Fruit fly (Drosophila melanogaster) whole organism, wandering third instar larva: Measurements from ENCODE around the gene Arf1.

Source experiments
- Abd-B ChIP-seq: fragments of >200 bp; optimal IDR thresholded peaks from 2 replicates; lab custom pipeline; 2017; ENCODE audit warnings: missing biosample characterization, missing genetic modification characterization
- CG32264 ChIP-seq: fragments of 200-800 bp; sonication (Bioruptor generic); optimal IDR thresholded peaks from 2 replicates; lab custom pipeline; 2016; ENCODE audit warnings: missing biosample characterization, missing genetic modification characterization
- CG9705 ChIP-seq: fragments of 200-800 bp; sonication (Bioruptor generic); optimal IDR thresholded peaks from 2 replicates; lab custom pipeline; 2018; ENCODE audit warnings: missing biosample characterization, mild to moderate bottlenecking, missing genetic modification characterization
- CrebA ChIP-seq: fragments of 200-800 bp; sonication (Bioruptor generic); optimal IDR thresholded peaks from 2 replicates; lab custom pipeline; 2016; ENCODE audit warnings: missing biosample characterization, mild to moderate bottlenecking, missing genetic modification characterization, borderline replicate concordance
- Dfd ChIP-seq: fragments of >200 bp; optimal IDR thresholded peaks from 2 replicates; lab custom pipeline; 2017; ENCODE audit warnings: missing biosample characterization, missing genetic modification characterization
- Dif ChIP-seq: fragments of 200-275, 200-300 bp; sonication (Bioruptor generic); optimal IDR thresholded peaks from 2 replicates; lab custom pipeline; 2018; ENCODE audit warnings: missing biosample characterization, missing genetic modification characterization; ENCODE audit not compliant: partially characterized antibody
- GATAd ChIP-seq: sonication (Bioruptor generic); optimal IDR thresholded peaks from 2 replicates; lab custom pipeline; 2016; ENCODE audit warnings: missing biosample characterization, missing genetic modification characterization
- HLH106 ChIP-seq: fragments of 200-800 bp; optimal IDR thresholded peaks from 3 replicates; lab custom pipeline; 2019; ENCODE audit warnings: missing biosample characterization, mild to moderate bottlenecking, missing genetic modification characterization, moderate library complexity
- Hnf4 ChIP-seq: fragments of 200-800 bp; sonication (Bioruptor generic); optimal IDR thresholded peaks from 2 replicates; lab custom pipeline; 2016; ENCODE audit warnings: missing biosample characterization, mild to moderate bottlenecking, missing genetic modification characterization
- Hr78 ChIP-seq: fragments of >200 bp; optimal IDR thresholded peaks from 2 replicates; lab custom pipeline; 2017; ENCODE audit warnings: missing biosample characterization, missing genetic modification characterization
- Hr83 ChIP-seq: fragments of 200-300 bp; sonication (Bioruptor generic); optimal IDR thresholded peaks from 2 replicates; lab custom pipeline; 2016; ENCODE audit warnings: missing biosample characterization, mild to moderate bottlenecking, missing genetic modification characterization, moderate library complexity; ENCODE audit not compliant: poor library complexity, severe bottlenecking
- Jra ChIP-seq: sonication (Bioruptor generic); optimal IDR thresholded peaks from 2 replicates; lab custom pipeline; 2016; ENCODE audit warnings: missing biosample characterization, missing genetic modification characterization
- Mio ChIP-seq: sonication (Bioruptor generic); optimal IDR thresholded peaks from 2 replicates; lab custom pipeline; 2016; ENCODE audit warnings: missing biosample characterization, missing genetic modification characterization
- Myc ChIP-seq: fragments of >200 bp; optimal IDR thresholded peaks from 2 replicates; lab custom pipeline; 2017
- N ChIP-seq: fragments of >200 bp; optimal IDR thresholded peaks from 2 replicates; lab custom pipeline; 2018; ENCODE audit warnings: missing biosample characterization, missing external identifiers, missing genetic modification characterization
- OdsH ChIP-seq: fragments of 200-800 bp; sonication (Bioruptor generic); optimal IDR thresholded peaks from 2 replicates; lab custom pipeline; 2016; ENCODE audit warnings: missing biosample characterization, mild to moderate bottlenecking, missing genetic modification characterization
- Rel ChIP-seq, 2 experiments: fragments of 200-800 bp; sonication (Bioruptor generic) in 1 of 2; optimal IDR thresholded peaks; 2 replicates in 1 of 2; 3 replicates in 1 of 2; lab custom pipeline; 2016 to 2019; ENCODE audit warnings: mild to moderate bottlenecking in 2 of 2, missing biosample characterization in 2 of 2, missing genetic modification characterization in 2 of 2, moderate library complexity in 1 of 2
- Sp1 ChIP-seq: fragments of 200-800 bp; sonication (Bioruptor generic); optimal IDR thresholded peaks from 3 replicates; lab custom pipeline; 2019; ENCODE audit warnings: missing biosample characterization, mild to moderate bottlenecking, missing genetic modification characterization, moderate library complexity
- Vsx2 ChIP-seq: fragments of 200-300, 225-300 bp; sonication (Bioruptor generic); optimal IDR thresholded peaks from 2 replicates; lab custom pipeline; 2018; ENCODE audit warnings: missing biosample characterization, missing genetic modification characterization; ENCODE audit not compliant: partially characterized antibody
- br ChIP-seq: fragments of 200-800 bp; sonication (Bioruptor generic); optimal IDR thresholded peaks from 2 replicates; lab custom pipeline; 2016; ENCODE audit warnings: missing biosample characterization, missing genetic modification characterization
- brk ChIP-seq: fragments of 200-800 bp; sonication (Bioruptor generic); optimal IDR thresholded peaks from 2 replicates; lab custom pipeline; 2016; ENCODE audit warnings: missing biosample characterization, mild to moderate bottlenecking, missing genetic modification characterization
- dl ChIP-seq, 2 experiments: fragments of 175-275, 200-275 bp in 1 of 2; fragments of 200-275 bp in 1 of 2; sonication (Bioruptor generic); optimal IDR thresholded peaks; lab custom pipeline; 2018; ENCODE audit warnings: mild to moderate bottlenecking in 2 of 2, missing biosample characterization in 2 of 2, missing genetic modification characterization in 2 of 2, moderate library complexity in 2 of 2; ENCODE audit not compliant: partially characterized antibody in 2 of 2, insufficient read depth in 1 of 2
- dmrt93B ChIP-seq: fragments of 200-800 bp; sonication (Bioruptor generic); optimal IDR thresholded peaks from 2 replicates; lab custom pipeline; 2018; ENCODE audit warnings: missing biosample characterization, mild to moderate bottlenecking, missing genetic modification characterization
- dsf ChIP-seq: sonication (Bioruptor generic); optimal IDR thresholded peaks from 2 replicates; lab custom pipeline; 2016; ENCODE audit warnings: missing biosample characterization, missing genetic modification characterization, borderline replicate concordance
- ey ChIP-seq: fragments of 200-800 bp; sonication (Bioruptor generic); optimal IDR thresholded peaks from 2 replicates; lab custom pipeline; 2016; ENCODE audit warnings: missing biosample characterization, missing genetic modification characterization
- foxo ChIP-seq, 2 experiments: fragments of 200-800 bp; sonication (Bioruptor generic); optimal IDR thresholded peaks; 2 replicates in 1 of 2; 3 replicates in 1 of 2; lab custom pipeline; 2016 to 2017; ENCODE audit warnings: missing biosample characterization in 2 of 2, missing genetic modification characterization in 2 of 2
- fru ChIP-seq: fragments of 200-800 bp; sonication (Bioruptor generic); optimal IDR thresholded peaks from 3 replicates; lab custom pipeline; 2016; ENCODE audit warnings: missing biosample characterization, mild to moderate bottlenecking, missing genetic modification characterization
- h ChIP-seq: fragments of 200-800 bp; sonication (Bioruptor generic); optimal IDR thresholded peaks from 3 replicates; lab custom pipeline; 2016; ENCODE audit warnings: missing biosample characterization, mild to moderate bottlenecking, missing genetic modification characterization
- jim ChIP-seq: fragments of 175-275, 200-325 bp; sonication (Bioruptor generic); optimal IDR thresholded peaks from 2 replicates; lab custom pipeline; 2016; ENCODE audit warnings: missing biosample characterization, mild to moderate bottlenecking, missing genetic modification characterization
- lola ChIP-seq: fragments of >200 bp; optimal IDR thresholded peaks from 2 replicates; lab custom pipeline; 2017; ENCODE audit warnings: missing biosample characterization, missing genetic modification characterization
- pan ChIP-seq: fragments of >200 bp; optimal IDR thresholded peaks from 2 replicates; lab custom pipeline; 2017
- psq ChIP-seq: fragments of 200-800 bp; sonication (Bioruptor generic); optimal IDR thresholded peaks from 3 replicates; lab custom pipeline; 2017; ENCODE audit warnings: missing biosample characterization, mild to moderate bottlenecking, missing genetic modification characterization, moderate library complexity
- rgr ChIP-seq: fragments of 200-800 bp; sonication (Bioruptor generic); optimal IDR thresholded peaks from 3 replicates; lab custom pipeline; 2016; ENCODE audit warnings: missing biosample characterization, mild to moderate bottlenecking, missing genetic modification characterization
- sage ChIP-seq: fragments of 200-800 bp; sonication (Bioruptor generic); optimal IDR thresholded peaks from 2 replicates; lab custom pipeline; 2016; ENCODE audit warnings: missing biosample characterization, mild to moderate bottlenecking, missing genetic modification characterization
- sv ChIP-seq: fragments of 200-800 bp; sonication (Bioruptor generic); optimal IDR thresholded peaks from 3 replicates; lab custom pipeline; 2016; ENCODE audit warnings: missing biosample characterization, missing genetic modification characterization
- tai ChIP-seq: sonication (Bioruptor generic); optimal IDR thresholded peaks from 2 replicates; lab custom pipeline; 2016; ENCODE audit warnings: missing biosample characterization, missing genetic modification characterization
- usp ChIP-seq: fragments of >200 bp; optimal IDR thresholded peaks from 2 replicates; lab custom pipeline; 2017; ENCODE audit warnings: missing biosample characterization, missing genetic modification characterization
- woc ChIP-seq: sonication (Bioruptor generic); optimal IDR thresholded peaks from 2 replicates; lab custom pipeline; 2016; ENCODE audit warnings: missing biosample characterization, mild to moderate bottlenecking, missing genetic modification characterization

The Arf1 gene

dm6 chr3L:22847679-22848118 lies 24.3 kb downstream of the Arf1 start:
- TF ChIP-seq Hr83 (GFP tag; lab: Kevin White, UChicago) (no peak), Mio (no peak), Vsx2 (GFP tag; lab: Kevin White, UChicago) (no peak), CrebA (GFP tag; lab: Kevin White, UChicago) (peak; percentile 78), woc (GFP tag; lab: Kevin White, UChicago) (no peak), h (GFP tag; lab: Kevin White, UChicago) (peak; percentile 6), usp (GFP tag; lab: Kevin White, UChicago) (no peak), Abd-B (GFP tag; lab: Kevin White, UChicago) (no peak), psq (no peak), OdsH (GFP tag; lab: Kevin White, UChicago) (no peak), sage (GFP tag; lab: Kevin White, UChicago) (no peak), Hnf4 (GFP tag; lab: Kevin White, UChicago) (peak; percentile 47), HLH106 (tag; lab: Kevin White, UChicago) (no peak), dmrt93B (no peak), tai (GFP tag; lab: Kevin White, UChicago) (no peak), N (GFP tag; lab: Kevin White, UChicago) (no peak), Dif (GFP tag; lab: Kevin White, UChicago) (peak; percentile 14), CG9705 (GFP tag; lab: Kevin White, UChicago) (no peak), ey (no peak), GATAd (GFP tag; lab: Kevin White, UChicago) (no peak), rgr (peak; percentile 17), pan (lab: Kevin White, UChicago) (no peak), dl (GFP tag; optimal IDR thresholded peaks at IDR 0.05; lab: Kevin White, UChicago; ENCODE audit: insufficient read depth in 1 of 2, partially characterized antibody in 2 of 2) (no peak), sv (no peak), Rel (GFP tag; optimal IDR thresholded peaks at IDR 0.05; lab: Kevin White, UChicago) (no peak), Rel (tag; optimal IDR thresholded peaks at IDR 0.05; lab: Kevin White, UChicago) (peak; percentile 35), jim (GFP tag; lab: Kevin White, UChicago) (no peak), CG32264 (no peak), lola (GFP tag; lab: Kevin White, UChicago) (no peak), Dfd (no peak), Myc (lab: Kevin White, UChicago) (no peak), dsf (GFP tag; lab: Kevin White, UChicago) (no peak), brk (no peak), br (GFP tag; lab: Kevin White, UChicago) (no peak), Hr78 (GFP tag; lab: Kevin White, UChicago) (no peak), Sp1 (GFP tag; lab: Kevin White, UChicago) (no peak), fru (GFP tag; lab: Kevin White, UChicago) (no peak), Jra (GFP tag; lab: Kevin White, UChicago) (no peak), foxo (GFP tag; optimal IDR thresholded peaks at IDR 0.05; lab: Kevin White, UChicago) (no peak)

dm6 chr3L:22843094-22843493 lies 28.9 kb downstream of the Arf1 start:
- TF ChIP-seq Myc (lab: Kevin White, UChicago) (no peak), Hr78 (GFP tag; lab: Kevin White, UChicago) (no peak), Sp1 (GFP tag; lab: Kevin White, UChicago) (no peak), Rel (GFP tag; optimal IDR thresholded peaks at IDR 0.05; lab: Kevin White, UChicago) (no peak), Rel (tag; optimal IDR thresholded peaks at IDR 0.05; lab: Kevin White, UChicago) (peak; percentile 15), brk (no peak)
- TF ChIP-seq, all 38 proteins: peak for 1

- no peak for TF ChIP-seq foxo (GFP tag; optimal IDR thresholded peaks at IDR 0.05; lab: Kevin White, UChicago)
- TF ChIP-seq rgr: no peak
- TF ChIP-seq fru (GFP tag; lab: Kevin White, UChicago): peak; percentile 26
- peak; percentile 80 for TF ChIP-seq psq
- TF ChIP-seq Hr83 (GFP tag; lab: Kevin White, UChicago): no peak
- no peak for TF ChIP-seq Dfd
- TF ChIP-seq woc (GFP tag; lab: Kevin White, UChicago): no peak
- peak; percentile 62 to 72 for TF ChIP-seq dl (GFP tag; optimal IDR thresholded peaks at IDR 0.05; lab: Kevin White, UChicago; ENCODE audit: insufficient read depth in 1 of 2, partially characterized antibody in 2 of 2)
- peak; percentile 96 for TF ChIP-seq jim (GFP tag; lab: Kevin White, UChicago)
- TF ChIP-seq CrebA (GFP tag; lab: Kevin White, UChicago): peak; percentile 36
- no peak for TF ChIP-seq tai (GFP tag; lab: Kevin White, UChicago)
- TF ChIP-seq N (GFP tag; lab: Kevin White, UChicago): no peak
- peak; percentile 90 for TF ChIP-seq Vsx2 (GFP tag; lab: Kevin White, UChicago)
- TF ChIP-seq Abd-B (GFP tag; lab: Kevin White, UChicago): no peak
- TF ChIP-seq h (GFP tag; lab: Kevin White, UChicago): peak; percentile 67
- TF ChIP-seq dmrt93B: no peak
- no peak for TF ChIP-seq sv
- no peak for TF ChIP-seq Myc (lab: Kevin White, UChicago)
- no peak for TF ChIP-seq lola (GFP tag; lab: Kevin White, UChicago)
- TF ChIP-seq Mio: no peak
- TF ChIP-seq Hr78 (GFP tag; lab: Kevin White, UChicago): no peak
- TF ChIP-seq brk: no peak
- TF ChIP-seq Dif (GFP tag; lab: Kevin White, UChicago): peak; percentile 80
- no peak for TF ChIP-seq Hnf4 (GFP tag; lab: Kevin White, UChicago)
- no peak for TF ChIP-seq usp (GFP tag; lab: Kevin White, UChicago)
- no peak for TF ChIP-seq sage (GFP tag; lab: Kevin White, UChicago)
- no peak for TF ChIP-seq OdsH (GFP tag; lab: Kevin White, UChicago)
- TF ChIP-seq Rel (GFP tag; optimal IDR thresholded peaks at IDR 0.05; lab: Kevin White, UChicago): no peak
- TF ChIP-seq Rel (tag; optimal IDR thresholded peaks at IDR 0.05; lab: Kevin White, UChicago): peak; percentile 47
- TF ChIP-seq br (GFP tag; lab: Kevin White, UChicago): peak; percentile 30
- no peak for TF ChIP-seq CG32264
- TF ChIP-seq ey: no peak
- peak; percentile 14 for TF ChIP-seq HLH106 (tag; lab: Kevin White, UChicago)
- no peak for TF ChIP-seq CG9705 (GFP tag; lab: Kevin White, UChicago)
- no peak for TF ChIP-seq Jra (GFP tag; lab: Kevin White, UChicago)
- TF ChIP-seq GATAd (GFP tag; lab: Kevin White, UChicago): no peak
These were observed 32.3 kb downstream of the Arf1 start for dm6 chr3L:22839726-22840228.
